Fruit fly (Drosophila melanogaster): ENCODE measurements around the gene CG7227.
A peak's percentile ranks its signal among the peaks of the same experiment; 100 is the strongest.

CG7227 gene

DNA sequence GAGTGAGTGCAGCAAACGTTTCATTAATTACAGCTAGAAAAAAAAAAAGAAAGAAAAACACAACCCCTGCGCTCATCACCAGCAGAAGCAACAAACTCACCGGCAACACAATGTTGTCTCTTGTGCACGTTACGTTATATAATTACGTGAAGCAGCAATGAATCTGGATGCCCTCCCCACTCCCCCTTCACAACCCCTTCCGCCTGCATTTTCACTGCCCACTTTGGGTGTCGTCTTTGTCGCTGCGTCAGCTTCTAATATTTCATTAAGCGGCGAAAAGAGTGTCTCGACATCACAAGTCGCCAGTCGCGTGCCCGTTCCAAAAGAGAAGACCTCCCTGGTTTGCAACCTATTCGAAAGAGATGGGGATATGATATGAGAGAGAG lies 31.5 kb downstream of the CG7227 start:
- TF ChIP-seq CG17801 (GFP tag; optimal IDR thresholded peaks at IDR 0.05; ENCODE audit: partially characterized antibody) = no peak

DNA sequence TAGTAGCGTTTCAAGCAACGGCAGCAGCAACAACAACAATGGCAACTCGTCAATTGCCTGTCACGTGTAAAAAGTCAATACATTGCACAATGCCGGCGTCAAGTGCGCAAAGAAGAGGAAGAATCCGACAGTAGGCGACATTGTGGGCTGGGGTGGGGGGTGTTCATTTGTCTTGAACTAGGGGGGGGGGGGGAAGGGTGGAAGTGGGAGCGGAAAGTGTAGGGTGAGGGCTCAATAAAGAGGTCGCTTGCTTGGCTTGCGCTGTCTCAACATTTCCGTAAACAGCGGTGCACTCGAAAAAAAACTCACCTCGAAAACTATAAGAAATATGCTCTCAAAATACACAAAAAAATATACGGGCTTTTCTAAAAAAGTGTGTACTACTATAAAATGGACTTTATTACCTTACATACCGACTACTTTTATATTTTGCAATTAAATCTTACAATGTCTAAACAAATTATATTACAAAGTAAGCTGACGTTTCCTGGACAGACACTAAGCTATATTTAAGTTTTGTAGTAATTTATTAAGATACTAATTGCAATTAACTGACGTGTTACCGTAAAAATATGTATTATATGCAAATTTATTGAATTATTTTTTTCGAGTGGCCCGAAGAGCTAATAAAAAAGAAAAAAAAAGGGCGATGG lies 32.0 kb downstream of the CG7227 start:
- TF ChIP-seq CG17801 (GFP tag; optimal IDR thresholded peaks at IDR 0.05; ENCODE audit: partially characterized antibody) = peak; percentile 3

DNA sequence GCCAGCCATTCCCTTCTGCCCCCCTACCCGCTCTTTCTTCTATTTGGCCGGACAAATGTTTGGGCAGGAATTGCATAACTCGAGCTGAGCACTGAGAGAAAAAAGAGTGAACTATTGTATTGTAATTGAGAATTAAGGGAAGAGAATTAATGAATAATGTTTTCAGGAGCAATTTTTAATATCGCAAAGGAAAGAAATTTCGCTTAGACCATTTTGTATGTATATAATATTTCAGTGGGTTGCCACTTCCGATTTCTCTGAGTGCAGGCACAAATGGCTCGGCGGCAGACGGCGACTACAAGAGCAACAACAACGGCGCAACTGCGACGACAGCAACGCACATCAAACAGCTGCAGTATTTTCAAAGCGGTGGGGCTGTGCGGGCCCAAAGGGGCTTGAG lies 33.3 kb downstream of the CG7227 start:
- peak; percentile 38 for TF ChIP-seq CG17801 (GFP tag; optimal IDR thresholded peaks at IDR 0.05; ENCODE audit: partially characterized antibody)

DNA sequence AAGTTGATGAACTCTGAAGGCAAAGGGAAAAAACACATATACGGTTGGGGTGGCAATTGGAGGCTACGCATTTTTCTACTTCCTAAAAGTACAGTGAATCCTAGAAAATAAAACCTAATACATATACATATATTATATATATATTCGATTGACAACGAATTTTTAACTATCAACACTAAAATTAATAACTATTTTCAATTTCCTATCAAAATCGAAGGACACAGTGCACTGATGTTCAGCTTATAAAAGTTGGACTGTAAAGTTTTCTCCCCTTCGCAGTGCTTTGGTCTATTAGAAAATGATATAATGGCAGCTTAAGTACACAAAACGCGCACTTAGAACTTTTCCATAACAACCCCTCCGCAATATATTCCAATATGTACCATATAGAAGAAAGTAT lies 35.1 kb downstream of the CG7227 start:
- no peak for TF ChIP-seq CG17801 (GFP tag; optimal IDR thresholded peaks at IDR 0.05; ENCODE audit: partially characterized antibody)

DNA sequence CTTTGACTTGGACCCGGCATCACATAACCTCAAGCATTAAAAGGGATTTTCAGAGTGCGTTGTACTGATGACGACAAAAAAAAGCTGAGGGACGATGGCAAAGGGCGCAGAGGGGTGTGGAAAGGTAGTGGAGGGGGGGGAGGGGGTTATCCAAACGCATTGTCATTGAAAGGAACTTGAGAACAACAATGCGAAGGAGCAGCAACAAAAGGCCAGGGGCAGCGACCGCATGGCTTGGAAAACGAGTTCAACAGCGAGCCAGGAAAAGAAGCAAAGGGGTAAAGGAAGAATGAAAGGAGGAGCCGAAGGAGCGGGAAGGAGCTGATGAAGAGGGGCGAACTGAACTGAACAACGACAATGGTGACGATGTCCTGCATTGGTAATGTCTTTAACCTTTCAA lies 35.7 kb downstream of the CG7227 start:
- TF ChIP-seq CG17801 (GFP tag; optimal IDR thresholded peaks at IDR 0.05; ENCODE audit: partially characterized antibody) = no peak

DNA sequence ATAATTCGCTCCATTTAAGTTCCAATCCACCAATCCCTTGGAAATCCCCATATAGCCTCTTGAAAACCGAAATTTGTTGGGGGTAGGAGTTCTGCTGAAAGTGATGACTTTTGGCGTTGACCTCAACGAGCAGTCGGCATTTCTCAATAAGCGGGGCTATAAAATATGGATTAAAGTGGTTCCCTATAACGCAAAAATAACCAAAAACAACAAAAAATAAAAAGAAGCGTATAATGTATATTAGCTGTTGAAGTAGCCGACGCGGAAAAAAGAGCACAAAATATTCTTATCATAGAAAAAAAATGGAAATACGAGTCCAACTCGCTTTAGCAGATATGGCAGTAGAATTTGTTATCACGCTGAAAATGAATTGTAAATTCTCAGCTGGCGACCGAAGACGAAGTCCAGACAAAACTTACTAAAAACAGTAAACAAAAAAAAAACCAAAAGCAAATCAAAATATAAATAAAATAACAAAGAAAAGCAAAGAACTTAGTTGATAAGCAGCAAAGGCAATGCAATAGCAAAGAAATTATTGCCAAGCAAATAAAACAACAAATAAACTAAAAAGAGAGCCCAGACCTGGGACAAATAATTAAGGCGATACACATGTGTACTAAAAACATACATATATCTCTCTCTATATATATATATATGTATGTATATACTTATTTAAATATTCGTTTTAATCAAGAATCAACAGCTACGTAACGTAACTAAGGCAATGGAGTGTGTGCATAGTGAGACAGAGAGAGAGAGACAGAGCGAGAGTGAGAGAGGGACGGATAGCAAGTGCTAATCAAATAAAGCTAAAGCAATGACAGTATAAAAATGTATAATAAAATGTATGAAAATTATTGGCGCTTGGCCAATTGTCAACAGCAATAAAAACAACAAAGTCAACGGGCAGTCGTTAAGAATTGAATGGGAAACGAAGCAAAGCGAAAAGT lies 37.1 kb downstream of the CG7227 start:
- TF ChIP-seq CG17801 (GFP tag; optimal IDR thresholded peaks at IDR 0.05; ENCODE audit: partially characterized antibody) = peak; percentile 44

DNA sequence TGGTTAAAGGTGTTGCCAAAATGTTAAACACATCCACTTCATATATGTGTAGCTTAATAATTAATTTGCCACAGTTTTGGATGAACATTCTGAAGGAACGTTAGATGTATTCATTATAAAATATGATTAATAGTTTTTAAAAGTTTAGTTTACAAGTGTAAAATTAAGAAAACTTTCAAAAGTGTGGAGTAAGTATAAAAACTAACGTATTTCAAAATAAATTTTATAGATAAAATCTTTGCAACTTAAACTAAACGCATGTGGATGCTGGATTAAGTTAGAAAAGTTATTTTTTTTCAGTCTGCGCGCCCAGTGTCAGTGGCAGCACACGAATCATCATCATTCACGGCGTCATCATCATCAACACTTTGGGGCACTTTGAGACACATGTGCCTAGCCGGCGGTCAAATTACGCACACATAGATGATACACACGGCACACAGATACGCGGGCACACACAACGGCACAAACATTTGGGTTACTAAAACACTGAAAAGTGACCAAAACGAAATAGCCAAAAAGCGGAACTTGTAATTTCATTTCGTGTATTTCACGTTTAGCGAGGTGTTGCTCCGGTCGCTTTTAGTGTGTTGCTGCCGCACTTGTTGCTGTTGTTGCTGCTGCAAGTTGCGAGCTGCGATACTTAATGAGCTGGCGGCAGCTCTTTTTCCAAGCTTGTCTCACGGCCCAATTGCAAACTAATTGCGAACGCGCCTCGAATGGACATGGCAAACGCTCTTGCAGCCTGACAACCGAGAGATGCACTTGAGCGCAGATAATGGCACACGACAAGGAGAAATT lies 40.7 kb downstream of the CG7227 start:
- TF ChIP-seq CG17801 (GFP tag; optimal IDR thresholded peaks at IDR 0.05; ENCODE audit: partially characterized antibody) = no peak

DNA sequence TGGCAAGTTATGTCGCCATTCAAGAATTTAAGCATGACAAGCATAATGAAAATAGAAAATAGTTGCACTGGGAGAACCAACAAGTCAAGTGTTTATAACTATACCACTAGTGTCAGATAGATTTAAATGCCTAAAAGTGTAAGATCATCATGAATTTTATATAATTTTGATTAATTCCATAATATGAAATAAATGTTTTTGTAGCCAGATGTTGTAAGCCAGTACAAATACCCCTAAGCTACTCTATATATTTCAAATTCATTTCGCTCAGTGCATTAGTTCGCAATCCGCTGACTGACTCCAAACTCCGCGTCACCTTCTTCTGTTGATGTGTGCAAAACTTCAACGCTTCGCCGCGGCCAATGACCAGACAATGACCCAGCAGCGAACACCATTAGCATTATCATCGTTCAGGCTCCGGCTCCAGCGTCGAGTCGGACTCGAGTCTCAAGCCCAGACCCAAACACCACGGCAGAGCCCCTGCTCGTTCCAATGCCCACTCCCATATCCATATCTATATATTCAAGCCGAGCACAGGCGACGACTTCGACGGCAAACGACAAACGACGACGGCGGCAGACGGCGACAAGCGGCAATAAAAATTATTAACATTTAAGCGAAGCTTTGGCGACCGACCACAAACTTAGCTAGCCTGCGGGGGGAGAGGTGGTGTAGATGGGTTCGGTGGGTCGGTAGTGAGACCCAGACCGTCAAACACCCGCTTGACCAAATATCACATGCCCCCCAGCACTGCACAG lies 41.5 kb downstream of the CG7227 start:
- no peak for TF ChIP-seq CG17801 (GFP tag; optimal IDR thresholded peaks at IDR 0.05; ENCODE audit: partially characterized antibody)

DNA sequence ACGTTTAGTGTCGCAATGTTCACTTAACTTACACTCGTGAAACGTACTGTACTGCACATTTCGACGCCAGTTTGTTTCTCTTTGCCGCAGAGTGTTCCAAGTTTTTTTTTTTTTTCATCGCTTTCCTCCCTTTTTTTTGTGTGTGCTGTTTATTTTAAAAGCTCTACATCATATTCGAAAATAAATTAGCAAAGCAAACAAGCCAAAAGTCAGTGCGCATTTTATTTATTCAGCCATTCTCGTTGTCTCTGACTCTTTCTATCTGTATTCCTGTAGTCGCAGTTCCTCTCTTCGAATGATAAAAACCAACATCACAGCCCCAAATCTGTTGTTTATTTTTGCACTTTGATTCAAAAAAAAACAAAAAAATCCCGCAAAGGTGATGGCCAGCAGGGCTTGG lies 43.4 kb downstream of the CG7227 start:
- no peak for TF ChIP-seq CG17801 (GFP tag; optimal IDR thresholded peaks at IDR 0.05; ENCODE audit: partially characterized antibody)

DNA sequence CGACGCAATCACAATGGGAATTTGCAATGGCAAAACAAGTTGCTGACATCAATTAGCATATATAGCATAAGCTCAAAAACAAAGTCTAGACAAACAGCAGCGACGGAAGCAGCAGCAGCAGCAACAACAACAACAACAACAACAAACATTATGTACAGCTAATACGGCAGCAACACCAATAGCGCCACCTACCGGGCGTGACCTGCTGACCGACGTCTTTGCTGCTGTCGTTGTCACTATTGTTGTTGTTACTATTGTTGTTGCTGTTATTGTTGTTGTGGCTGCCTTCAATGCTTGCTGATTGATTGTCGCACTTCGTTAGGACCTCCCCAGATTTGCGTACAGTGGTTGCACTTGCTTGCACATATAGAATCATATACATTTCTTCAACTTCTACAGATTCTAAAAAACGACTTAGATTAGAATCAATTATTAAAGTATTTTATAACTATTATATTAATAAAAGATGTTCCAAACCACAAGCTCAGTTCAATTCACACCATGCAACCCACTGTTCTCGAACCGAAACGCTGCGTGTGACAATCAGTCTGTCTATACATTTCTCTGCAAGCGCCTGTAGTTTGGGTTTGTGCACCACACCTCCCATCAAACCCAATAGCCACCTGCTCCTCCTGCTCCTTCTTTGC lies 44.5 kb downstream of the CG7227 start:
- TF ChIP-seq CG17801 (GFP tag; optimal IDR thresholded peaks at IDR 0.05; ENCODE audit: partially characterized antibody) = no peak

DNA sequence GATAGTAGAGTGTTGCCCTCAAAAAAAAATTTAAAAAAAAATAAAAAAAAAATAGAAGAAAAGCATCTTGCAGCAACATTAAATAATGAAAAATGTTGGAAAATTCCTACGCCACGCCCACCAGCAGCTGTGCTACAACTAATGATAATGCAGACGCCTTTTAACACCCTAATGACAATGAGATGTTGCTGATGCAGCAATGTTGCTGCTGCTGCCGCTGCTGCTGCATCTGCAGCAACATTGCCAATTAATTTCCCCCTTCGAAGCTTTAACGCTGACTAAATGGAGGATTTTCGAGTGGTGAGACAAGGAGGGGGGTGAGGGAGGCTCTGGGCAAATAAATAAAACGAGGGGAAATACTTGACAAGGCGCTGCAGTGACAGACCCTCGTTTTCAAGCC lies 45.6 kb downstream of the CG7227 start:
- TF ChIP-seq CG17801 (GFP tag; optimal IDR thresholded peaks at IDR 0.05; ENCODE audit: partially characterized antibody) = no peak

DNA sequence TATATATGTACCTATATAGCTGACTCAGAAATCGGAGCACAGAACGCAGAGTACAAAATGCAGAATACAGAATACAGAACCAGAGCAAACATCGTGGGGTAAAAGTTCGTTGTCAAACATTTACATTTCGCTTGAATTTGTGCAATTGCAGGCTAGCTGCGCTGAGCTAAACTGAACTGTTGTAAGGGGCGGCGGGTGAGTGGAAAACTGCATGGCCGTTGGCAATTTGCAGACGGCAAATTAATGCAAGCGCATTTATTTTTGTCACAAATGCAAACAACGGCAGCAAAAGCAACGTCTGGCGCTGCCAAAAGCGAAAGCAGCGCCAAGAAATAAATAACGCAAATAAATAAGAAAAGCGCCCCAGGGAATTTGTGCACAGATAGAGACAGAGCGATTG lies 46.0 kb downstream of the CG7227 start:
- peak; percentile 37 for TF ChIP-seq CG17801 (GFP tag; optimal IDR thresholded peaks at IDR 0.05; ENCODE audit: partially characterized antibody)

DNA sequence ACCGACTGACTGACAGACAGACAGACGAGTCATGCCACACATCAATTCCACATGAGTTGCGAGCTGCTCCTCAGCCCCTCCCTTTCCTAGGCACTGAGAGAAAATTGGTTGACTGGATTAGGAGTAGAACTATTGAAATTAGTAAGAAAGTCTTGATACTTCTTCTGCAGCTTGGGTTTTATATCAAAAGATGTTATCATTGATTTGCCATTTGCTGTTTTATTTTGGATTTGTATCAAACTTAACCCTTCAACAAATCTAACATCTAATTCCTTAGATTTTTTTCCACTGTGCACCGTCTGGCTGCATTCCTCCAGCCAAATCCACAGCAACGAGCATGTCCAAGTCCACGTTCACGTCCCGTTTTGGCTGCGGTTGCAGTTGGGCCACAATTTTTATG lies 48.2 kb downstream of the CG7227 start:
- TF ChIP-seq CG17801 (GFP tag; optimal IDR thresholded peaks at IDR 0.05; ENCODE audit: partially characterized antibody) = no peak

DNA sequence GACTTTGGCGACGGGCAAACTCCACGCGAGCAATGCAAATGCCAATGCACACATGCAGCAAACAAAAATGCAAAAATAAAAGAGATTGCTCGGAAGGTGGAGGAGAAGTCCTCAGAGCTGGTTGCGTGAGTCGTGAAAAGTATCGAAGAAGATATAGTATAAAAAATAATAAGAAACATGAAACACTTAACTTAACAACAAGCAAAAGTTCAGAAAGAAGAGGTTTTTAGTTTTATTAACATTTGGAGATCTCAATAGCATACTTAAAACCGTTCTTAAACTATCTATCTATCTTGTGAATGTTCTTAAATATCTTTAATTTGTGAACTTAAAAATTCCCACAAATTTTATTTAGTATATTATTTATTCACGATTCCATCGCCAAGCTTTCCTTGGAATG lies 48.9 kb downstream of the CG7227 start:
- TF ChIP-seq CG17801 (GFP tag; optimal IDR thresholded peaks at IDR 0.05; ENCODE audit: partially characterized antibody) = no peak

Measured in ovary, adult (tissue).